Fruit fly (Drosophila melanogaster) whole organism, embryonic: ENCODE measurements around the gene CG44008.

Experiments used
- Ada2b ChIP-seq: fragments of 200-800 bp; sonication (Bioruptor generic); IDR thresholded peaks from 2 replicates; pipeline ENCODE4 v1.3.6; 2022; ENCODE audit warnings: missing biosample characterization, missing genetic modification characterization
- BEAF-32 ChIP-seq: fragments of 200-800 bp; sonication (Bioruptor generic); optimal IDR thresholded peaks from 3 replicates; lab custom pipeline; 2017; ENCODE audit warnings: missing biosample characterization, missing genetic modification characterization, mild to moderate bottlenecking, moderate library complexity, missing genetic modification reagents
- CG10267 ChIP-seq: fragments of 200-800 bp; sonication (Bioruptor generic); optimal IDR thresholded peaks from 2 replicates; lab custom pipeline; 2018; ENCODE audit warnings: missing biosample characterization, mild to moderate bottlenecking, missing genetic modification characterization, moderate library complexity
- CG10321 ChIP-seq: fragments of 200-800 bp; sonication (Bioruptor generic); IDR thresholded peaks from 2 replicates; pipeline ENCODE4 v1.3.6; 2022; ENCODE audit warnings: missing biosample characterization, missing genetic modification characterization
- CG10543 ChIP-seq: fragments of 200-800 bp; sonication (Bioruptor generic); optimal IDR thresholded peaks from 3 replicates; lab custom pipeline; 2017; ENCODE audit warnings: missing biosample characterization, mild to moderate bottlenecking, missing genetic modification characterization, moderate library complexity
- CG11723 ChIP-seq: fragments of 200-800 bp; sonication (Bioruptor generic); optimal IDR thresholded peaks from 2 replicates; lab custom pipeline; 2017; ENCODE audit warnings: missing biosample characterization, mild to moderate bottlenecking, missing genetic modification characterization
- CG12104 ChIP-seq: fragments of 200-800 bp; sonication (Bioruptor generic); optimal IDR thresholded peaks from 3 replicates; lab custom pipeline; 2016; ENCODE audit warnings: missing biosample characterization, missing genetic modification characterization
- CG12659 ChIP-seq: fragments of 200-800 bp; sonication (Bioruptor generic); optimal IDR thresholded peaks from 3 replicates; lab custom pipeline; 2017; ENCODE audit warnings: mild to moderate bottlenecking, missing biosample characterization, missing genetic modification reagents, missing genetic modification characterization
- CG15601 ChIP-seq: fragments of 200-800 bp; sonication (Bioruptor generic); optimal IDR thresholded peaks from 3 replicates; lab custom pipeline; 2019; ENCODE audit warnings: missing biosample characterization, mild to moderate bottlenecking, missing genetic modification characterization, moderate library complexity
- CG1647 ChIP-seq: fragments of 200-800 bp; sonication (Bioruptor generic); optimal IDR thresholded peaks from 3 replicates; lab custom pipeline; 2016; ENCODE audit warnings: missing biosample characterization, missing genetic modification characterization
- CG2120 ChIP-seq: fragments of 200-800 bp; sonication (Bioruptor generic); optimal IDR thresholded peaks from 3 replicates; lab custom pipeline; 2016; ENCODE audit warnings: missing biosample characterization, missing genetic modification characterization
- CG30020 ChIP-seq: fragments of 200-800 bp; optimal IDR thresholded peaks from 2 replicates; lab custom pipeline; 2019; ENCODE audit warnings: missing biosample characterization, mild to moderate bottlenecking, missing genetic modification characterization, moderate library complexity
- CG4404 ChIP-seq: fragments of 200-800 bp; sonication (Bioruptor generic); IDR thresholded peaks from 2 replicates; pipeline ENCODE4 v1.3.6; 2022; ENCODE audit warnings: missing biosample characterization, missing genetic modification characterization
- CG7271 ChIP-seq: fragments of 200-800 bp; sonication (Bioruptor generic); optimal IDR thresholded peaks from 2 replicates; lab custom pipeline; 2018; ENCODE audit warnings: missing biosample characterization, mild to moderate bottlenecking, missing genetic modification characterization, moderate library complexity
- CG7839 ChIP-seq: fragments of 200-800 bp; sonication (Bioruptor generic); optimal IDR thresholded peaks from 3 replicates; lab custom pipeline; 2018; ENCODE audit warnings: missing biosample characterization, mild to moderate bottlenecking, missing genetic modification characterization, moderate library complexity
- CG7987 ChIP-seq: fragments of 200-800 bp; sonication (Bioruptor generic); optimal IDR thresholded peaks from 2 replicates; lab custom pipeline; 2018; ENCODE audit warnings: missing biosample characterization, mild to moderate bottlenecking, missing genetic modification characterization, moderate library complexity
- CG8765 ChIP-seq: fragments of 200-800 bp; sonication (Bioruptor generic); IDR thresholded peaks from 2 replicates; pipeline ENCODE4 v1.3.6; 2022; ENCODE audit warnings: missing biosample characterization, missing genetic modification characterization
- CG8924 ChIP-seq: fragments of 200-800 bp; optimal IDR thresholded peaks from 3 replicates; lab custom pipeline; 2019; ENCODE audit warnings: missing biosample characterization, mild to moderate bottlenecking, missing genetic modification characterization, moderate library complexity
- CHES-1-like ChIP-seq: fragments of 200-800 bp; sonication (Bioruptor generic); optimal IDR thresholded peaks from 2 replicates; lab custom pipeline; 2016; ENCODE audit warnings: missing biosample characterization, missing genetic modification characterization
- GATAe ChIP-seq: fragments of 200-800 bp; sonication (Bioruptor generic); conservative IDR thresholded peaks from 2 replicates; pipeline ENCODE4 v1.3.6; 2022; ENCODE audit warnings: missing biosample characterization, missing genetic modification characterization
- HLH54F ChIP-seq: fragments of 200-800 bp; sonication (Bioruptor generic); optimal IDR thresholded peaks from 3 replicates; lab custom pipeline; 2016; ENCODE audit warnings: missing biosample characterization, missing genetic modification characterization
- Hey ChIP-seq: fragments of 200-800 bp; sonication (Bioruptor generic); optimal IDR thresholded peaks from 3 replicates; lab custom pipeline; 2018; ENCODE audit warnings: missing biosample characterization, mild to moderate bottlenecking, missing genetic modification characterization
- Lim3 ChIP-seq: fragments of 200-800 bp; sonication (Bioruptor generic); IDR thresholded peaks from 2 replicates; pipeline ENCODE4 v1.3.6; 2022; ENCODE audit warnings: missing biosample characterization, missing genetic modification characterization
- Med ChIP-seq: fragments of 200-800 bp; sonication (Bioruptor generic); peaks from one replicate; lab custom pipeline; 2016; ENCODE audit warnings: missing biosample characterization, missing genetic modification characterization, mild to moderate bottlenecking, inconsistent platforms, moderate library complexity
- Mes4 ChIP-seq: fragments of 200-800 bp; sonication (Bioruptor generic); optimal IDR thresholded peaks from 2 replicates; lab custom pipeline; 2016; ENCODE audit warnings: missing biosample characterization, missing genetic modification characterization
- Myb ChIP-seq: fragments of 200-800 bp; sonication (Bioruptor generic); optimal IDR thresholded peaks from 2 replicates; lab custom pipeline; 2016; ENCODE audit warnings: missing biosample characterization, missing genetic modification characterization
- Nf-YB ChIP-seq: fragments of 200-800 bp; sonication (Bioruptor generic); optimal IDR thresholded peaks from 3 replicates; lab custom pipeline; 2019; ENCODE audit warnings: missing biosample characterization, mild to moderate bottlenecking, missing genetic modification characterization, moderate library complexity
- Nf-YC ChIP-seq: fragments of 200-800 bp; optimal IDR thresholded peaks from 3 replicates; lab custom pipeline; 2019; ENCODE audit warnings: missing biosample characterization, mild to moderate bottlenecking, missing genetic modification characterization, moderate library complexity
- Scr ChIP-seq: fragments of 200-800 bp; sonication (Bioruptor generic); IDR thresholded peaks from 2 replicates; pipeline ENCODE4 v1.3.6; 2022; ENCODE audit warnings: missing biosample characterization, missing genetic modification characterization; ENCODE audit not compliant: partially characterized antibody
- Stat92E ChIP-seq, 3 experiments: fragments of >200 bp in 2 of 3; fragments of 200-800 bp in 1 of 3; sonication (Bioruptor generic) in 1 of 3; optimal IDR thresholded peaks; 2 replicates each; lab custom pipeline; 2017 to 2019; ENCODE audit warnings: missing biosample characterization in 3 of 3, missing genetic modification characterization in 3 of 3, mild to moderate bottlenecking in 1 of 3, moderate library complexity in 1 of 3
- TFAM ChIP-seq: fragments of 200-800 bp; sonication (Bioruptor generic); optimal IDR thresholded peaks from 2 replicates; lab custom pipeline; 2017; ENCODE audit warnings: missing biosample characterization, missing genetic modification characterization, inconsistent platforms
- Trl ChIP-seq, 3 experiments: fragments of >200 bp in 2 of 3; fragments of 200-800 bp in 1 of 3; sonication (Bioruptor generic) in 1 of 3; optimal IDR thresholded peaks; 2 replicates in 1 of 3; 3 replicates in 2 of 3; lab custom pipeline; 2016 to 2017; ENCODE audit warnings: missing biosample characterization in 1 of 3, missing genetic modification characterization in 1 of 3
- abd-A ChIP-seq: fragments of 200-800 bp; sonication (Bioruptor generic); optimal IDR thresholded peaks from 3 replicates; lab custom pipeline; 2019; ENCODE audit warnings: missing biosample characterization, mild to moderate bottlenecking, missing genetic modification characterization, moderate library complexity
- amos ChIP-seq: fragments of 200-800 bp; sonication (Bioruptor generic); IDR thresholded peaks from 2 replicates; pipeline ENCODE4 v1.3.6; 2022; ENCODE audit warnings: missing biosample characterization, missing genetic modification characterization; ENCODE audit not compliant: partially characterized antibody
- chinmo ChIP-seq: fragments of 200-800 bp; sonication (Bioruptor generic); IDR thresholded peaks from 4 replicates; pipeline ENCODE4 v1.3.6; 2022; ENCODE audit warnings: missing biosample characterization, missing genetic modification characterization; ENCODE audit not compliant: partially characterized antibody
- eve ChIP-seq, 2 experiments: fragments of >200 bp; optimal IDR thresholded peaks; 2 replicates each; lab custom pipeline; 2017; ENCODE audit warnings: missing biosample characterization in 2 of 2, missing genetic modification characterization in 2 of 2
- exex ChIP-seq: fragments of 200-800 bp; sonication (Bioruptor generic); optimal IDR thresholded peaks from 4 replicates; lab custom pipeline; 2018; ENCODE audit warnings: missing biosample characterization, mild to moderate bottlenecking, missing genetic modification characterization, moderate library complexity
- fd3F ChIP-seq: fragments of 200-800 bp; sonication (Bioruptor generic); optimal IDR thresholded peaks from 2 replicates; lab custom pipeline; 2018; ENCODE audit warnings: missing biosample characterization, mild to moderate bottlenecking, missing genetic modification characterization, moderate library complexity
- grau ChIP-seq: fragments of 200-800 bp; optimal IDR thresholded peaks from 3 replicates; lab custom pipeline; 2019; ENCODE audit warnings: missing biosample characterization, mild to moderate bottlenecking, missing genetic modification characterization, moderate library complexity
- grn ChIP-seq: fragments of 200-800 bp; sonication (Bioruptor generic); optimal IDR thresholded peaks from 3 replicates; lab custom pipeline; 2017; ENCODE audit warnings: missing biosample characterization, missing genetic modification characterization
- lov ChIP-seq, 2 experiments: fragments of 200-800 bp in 1 of 2; fragments of >200 bp in 1 of 2; sonication (Bioruptor generic) in 1 of 2; IDR thresholded peaks in 1 of 2; optimal IDR thresholded peaks in 1 of 2; 2 replicates in 1 of 2; 3 replicates in 1 of 2; pipeline versions ENCODE4 v1.3.6 to Lab custom; 2017 to 2022; ENCODE audit warnings: missing biosample characterization in 1 of 2, missing genetic modification characterization in 1 of 2
- nerfin-2 ChIP-seq: fragments of 200-800 bp; sonication (Bioruptor generic); IDR thresholded peaks from 2 replicates; pipeline ENCODE4 v1.3.6; 2022; ENCODE audit warnings: missing biosample characterization, missing genetic modification characterization; ENCODE audit not compliant: partially characterized antibody
- sd ChIP-seq: fragments of 200-800 bp; sonication (Bioruptor generic); optimal IDR thresholded peaks from 3 replicates; lab custom pipeline; 2018; ENCODE audit warnings: missing biosample characterization, mild to moderate bottlenecking, missing genetic modification characterization, moderate library complexity
- tap ChIP-seq: fragments of 200-800 bp; optimal IDR thresholded peaks from 3 replicates; lab custom pipeline; 2019; ENCODE audit warnings: missing biosample characterization, mild to moderate bottlenecking, missing genetic modification characterization, moderate library complexity
- trem ChIP-seq: fragments of 200-800 bp; optimal IDR thresholded peaks from 3 replicates; lab custom pipeline; 2019; ENCODE audit warnings: missing biosample characterization, mild to moderate bottlenecking, missing genetic modification characterization, moderate library complexity
- vfl ChIP-seq: fragments of 200-800 bp; sonication (Bioruptor generic); optimal IDR thresholded peaks from 2 replicates; lab custom pipeline; 2016; ENCODE audit warnings: missing biosample characterization, missing genetic modification characterization
- zen ChIP-seq: fragments of 200-800 bp; sonication (Bioruptor generic); optimal IDR thresholded peaks from 3 replicates; lab custom pipeline; 2018; ENCODE audit warnings: missing biosample characterization, mild to moderate bottlenecking, missing genetic modification characterization, moderate library complexity

CG44008 gene

dm6 chr2L:11842291-11843187, at the start of gene CG44008, which contains the start of the genes CG14933, CG46426 and CG42486:
TSS of gene CG44008 (minus strand) at chr2L:11842445.
TSS of gene CG14933 (plus strand) at chr2L:11842828.
TSS of gene CG46426 (plus strand) at chr2L:11842828.
TSS of gene CG42486 (plus strand) at chr2L:11843137.
- TF ChIP-seq CG4404 (GFP tag; lab: Robert Waterston, UW) (no peak), sd (tag; lab: Kevin White, UChicago) (peak; percentile 14), Med (peak; percentile 43), vfl (GFP tag; lab: Kevin White, UChicago) (no peak), HLH54F (GFP tag; lab: Kevin White, UChicago) (no peak), CG10267 (tag; lab: Kevin White, UChicago) (no peak), CG2120 (GFP tag; lab: Kevin White, UChicago) (no peak), eve (GFP tag; optimal IDR thresholded peaks at IDR 0.05; lab: Kevin White, UChicago) (peak in 1 of 2 experiments; percentile 58), GATAe (GFP tag; lab: Robert Waterston, UW) (0 out of 2 replicates have a peak, but pooled peaks have one; percentile 25), abd-A (tag; lab: Kevin White, UChicago) (no peak), CG8924 (tag; lab: Kevin White, UChicago) (no peak), Mes4 (GFP tag; lab: Kevin White, UChicago) (no peak), nerfin-2 (no peak), grn (peak; percentile 49), Stat92E (GFP tag; optimal IDR thresholded peaks at IDR 0.05; lab: Kevin White, UChicago) (no peak), CG10321 (GFP tag; lab: Robert Waterston, UW) (no peak), CG1647 (GFP tag; lab: Kevin White, UChicago) (no peak), Trl (optimal IDR thresholded peaks at IDR 0.05; lab: Kevin White, UChicago) (peak in 1 of 2 experiments; percentile 19), Trl (GFP tag; optimal IDR thresholded peaks at IDR 0.05; lab: Kevin White, UChicago) (no peak), CG15601 (tag; lab: Kevin White, UChicago) (peak; percentile 41), Nf-YC (tag; lab: Kevin White, UChicago) (peak; percentile 61), CG8765 (GFP tag; lab: Robert Waterston, UW) (no peak), trem (tag; lab: Kevin White, UChicago) (no peak), CG30020 (tag; lab: Kevin White, UChicago) (no peak), chinmo (GFP tag; lab: Robert Waterston, UW) (peak; percentile 24; the same call in 1 of the 4 replicates), Lim3 (GFP tag; lab: Robert Waterston, UW) (no peak), Ada2b (GFP tag; lab: Robert Waterston, UW) (no peak), CG7839 (tag; lab: Kevin White, UChicago) (no peak), zen (tag; lab: Kevin White, UChicago) (no peak), CG12659 (GFP tag; lab: Kevin White, UChicago) (no peak), grau (no peak), Scr (GFP tag; lab: Robert Waterston, UW) (no peak), CG12104 (GFP tag; lab: Kevin White, UChicago) (no peak), Hey (tag; lab: Kevin White, UChicago) (no peak), fd3F (GFP tag; lab: Kevin White, UChicago) (no peak), tap (tag; lab: Kevin White, UChicago) (no peak), lov (optimal IDR thresholded peaks at IDR 0.05; lab: Kevin White, UChicago) (no peak), lov (GFP tag; IDR thresholded peaks at IDR 0.05; lab: Robert Waterston, UW) (no peak), CHES-1-like (no peak), Myb (GFP tag; lab: Kevin White, UChicago) (no peak), TFAM (no peak), CG7987 (GFP tag; lab: Kevin White, UChicago) (no peak), BEAF-32 (GFP tag; lab: Kevin White, UChicago) (no peak), amos (GFP tag; lab: Robert Waterston, UW) (no peak), Nf-YB (GFP tag; lab: Kevin White, UChicago) (peak; percentile 79), CG7271 (tag; lab: Kevin White, UChicago) (no peak), CG10543 (GFP tag; lab: Kevin White, UChicago) (peak; percentile 8), CG11723 (GFP tag; lab: Kevin White, UChicago) (no peak), exex (tag; lab: Kevin White, UChicago) (peak; percentile 61)
